Fruit fly (Drosophila melanogaster) whole organism, prepupa: ENCODE measurements around the gene CG5116.

Source experiments
- CG10631 ChIP-seq: fragments of 200-800 bp; sonication (Bioruptor generic); optimal IDR thresholded peaks from 2 replicates; lab custom pipeline; 2016; ENCODE audit warnings: missing biosample characterization, missing genetic modification characterization
- CG10669 ChIP-seq: fragments of 200-800 bp; sonication (Bioruptor generic); optimal IDR thresholded peaks from 3 replicates; lab custom pipeline; 2018; ENCODE audit warnings: missing biosample characterization, mild to moderate bottlenecking, missing genetic modification characterization, moderate library complexity
- CG11294 ChIP-seq: fragments of 200-800 bp; sonication (Bioruptor generic); IDR thresholded peaks from 2 replicates; pipeline ENCODE4 v1.3.6; 2022; ENCODE audit warnings: missing biosample characterization, missing genetic modification characterization
- CG11762 ChIP-seq: fragments of 200-800 bp; sonication (Bioruptor generic); optimal IDR thresholded peaks from 3 replicates; lab custom pipeline; 2016; ENCODE audit warnings: missing biosample characterization, missing genetic modification characterization; ENCODE audit not compliant: insufficient read depth
- CG15336 ChIP-seq: fragments of 200-800 bp; sonication (Bioruptor generic); IDR thresholded peaks from 2 replicates; pipeline ENCODE4 v1.3.6; 2022; ENCODE audit warnings: missing biosample characterization, missing genetic modification characterization
- CG1621 ChIP-seq: fragments of 200-800 bp; sonication (Bioruptor generic); optimal IDR thresholded peaks from 3 replicates; lab custom pipeline; 2018; ENCODE audit warnings: missing biosample characterization, mild to moderate bottlenecking, missing genetic modification characterization
- CG3032 ChIP-seq: fragments of 200-800 bp; optimal IDR thresholded peaks from 2 replicates; lab custom pipeline; 2019; ENCODE audit warnings: missing biosample characterization, mild to moderate bottlenecking, missing genetic modification characterization, moderate library complexity
- CG31627 ChIP-seq: fragments of 200-800 bp; sonication (Bioruptor generic); optimal IDR thresholded peaks from 3 replicates; lab custom pipeline; 2016; ENCODE audit warnings: missing biosample characterization, missing genetic modification characterization
- CG34406 ChIP-seq: fragments of 200-800 bp; sonication (Bioruptor generic); optimal IDR thresholded peaks from 3 replicates; lab custom pipeline; 2016; ENCODE audit warnings: missing biosample characterization, missing genetic modification characterization
- CG3919 ChIP-seq: fragments of 200-800 bp; sonication (Bioruptor generic); optimal IDR thresholded peaks from 3 replicates; lab custom pipeline; 2016; ENCODE audit warnings: missing biosample characterization, missing genetic modification characterization
- CG6276 ChIP-seq: fragments of 200-800 bp; sonication (Bioruptor generic); optimal IDR thresholded peaks from 2 replicates; lab custom pipeline; 2017; ENCODE audit warnings: missing biosample characterization, mild to moderate bottlenecking, missing genetic modification characterization
- CG8119 ChIP-seq: fragments of 200-800 bp; sonication (Bioruptor generic); IDR thresholded peaks from 3 replicates; pipeline ENCODE4 v1.3.6; 2022; ENCODE audit warnings: missing biosample characterization, missing genetic modification characterization
- CG8319 ChIP-seq: fragments of 200-800 bp; sonication (Bioruptor generic); optimal IDR thresholded peaks from 3 replicates; lab custom pipeline; 2016; ENCODE audit warnings: missing biosample characterization, missing genetic modification characterization
- CG8632 ChIP-seq: fragments of 200-800 bp; sonication (Bioruptor generic); optimal IDR thresholded peaks from 3 replicates; lab custom pipeline; 2016; ENCODE audit warnings: missing biosample characterization, missing genetic modification characterization
- CG9139 ChIP-seq: fragments of 200-800 bp; sonication (Bioruptor generic); optimal IDR thresholded peaks from 3 replicates; lab custom pipeline; 2017; ENCODE audit warnings: missing biosample characterization, mild to moderate bottlenecking, missing genetic modification characterization
- Eip75B ChIP-seq: fragments of 200-800 bp; sonication (Bioruptor generic); optimal IDR thresholded peaks from 3 replicates; lab custom pipeline; 2016; ENCODE audit warnings: missing biosample characterization, missing genetic modification characterization
- Eip93F ChIP-seq: fragments of 200-800 bp; sonication (Bioruptor generic); optimal IDR thresholded peaks from 2 replicates; lab custom pipeline; 2016; ENCODE audit warnings: missing biosample characterization, mild to moderate bottlenecking, missing genetic modification characterization
- Ets21C ChIP-seq: fragments of 200-800 bp; sonication (Bioruptor generic); optimal IDR thresholded peaks from 3 replicates; lab custom pipeline; 2016; ENCODE audit warnings: missing biosample characterization, missing genetic modification characterization
- Gug ChIP-seq: fragments of 200-800 bp; sonication (Bioruptor generic); IDR thresholded peaks from 2 replicates; pipeline ENCODE4 v1.3.6; 2022; ENCODE audit warnings: missing biosample characterization, missing genetic modification characterization
- Hr38 ChIP-seq: sonication (Bioruptor generic); optimal IDR thresholded peaks from 2 replicates; lab custom pipeline; 2016; ENCODE audit warnings: missing biosample characterization, missing genetic modification characterization
- Hr39 ChIP-seq: fragments of 200-800 bp; sonication (Bioruptor generic); optimal IDR thresholded peaks from 2 replicates; lab custom pipeline; 2016; ENCODE audit warnings: missing biosample characterization, missing genetic modification characterization
- Hr4 ChIP-seq: fragments of 200-800 bp; sonication (Bioruptor generic); optimal IDR thresholded peaks from 3 replicates; lab custom pipeline; 2016; ENCODE audit warnings: missing biosample characterization, missing genetic modification characterization
- Lpt ChIP-seq: fragments of 200-800 bp; sonication (Bioruptor generic); optimal IDR thresholded peaks from 3 replicates; lab custom pipeline; 2016; ENCODE audit warnings: missing biosample characterization, missing genetic modification characterization
- Met ChIP-seq: fragments of 200-800 bp; sonication (Bioruptor generic); optimal IDR thresholded peaks from 3 replicates; lab custom pipeline; 2016; ENCODE audit warnings: missing biosample characterization, missing genetic modification characterization
- OdsH ChIP-seq: fragments of 200-800 bp; sonication (Bioruptor generic); optimal IDR thresholded peaks from 3 replicates; lab custom pipeline; 2016; ENCODE audit warnings: missing biosample characterization, missing genetic modification characterization
- Sox102F ChIP-seq: fragments of 200-800 bp; sonication (Bioruptor generic); optimal IDR thresholded peaks from 2 replicates; lab custom pipeline; 2016; ENCODE audit warnings: missing biosample characterization, mild to moderate bottlenecking, missing genetic modification characterization
- Sox14 ChIP-seq: fragments of 200-800 bp; sonication (Bioruptor generic); optimal IDR thresholded peaks from 3 replicates; lab custom pipeline; 2016; ENCODE audit warnings: missing biosample characterization, missing genetic modification characterization
- Sox15 ChIP-seq: fragments of 200-800 bp; sonication (Bioruptor generic); optimal IDR thresholded peaks from 3 replicates; lab custom pipeline; 2016; ENCODE audit warnings: missing biosample characterization, missing genetic modification characterization
- achi ChIP-seq: fragments of 200-800 bp; sonication (Bioruptor generic); optimal IDR thresholded peaks from 3 replicates; lab custom pipeline; 2016; ENCODE audit warnings: missing biosample characterization, missing genetic modification characterization
- cyc ChIP-seq: fragments of 200-800 bp; sonication (Bioruptor generic); optimal IDR thresholded peaks from 3 replicates; lab custom pipeline; 2016; ENCODE audit warnings: missing biosample characterization, missing genetic modification characterization
- dac ChIP-seq: fragments of 200-800 bp; sonication (Bioruptor generic); optimal IDR thresholded peaks from 2 replicates; lab custom pipeline; 2017; ENCODE audit warnings: missing biosample characterization, mild to moderate bottlenecking, missing genetic modification characterization
- dsx ChIP-seq: fragments of 200-800 bp; optimal IDR thresholded peaks from 3 replicates; lab custom pipeline; 2019; ENCODE audit warnings: missing biosample characterization, mild to moderate bottlenecking, missing genetic modification characterization, moderate library complexity; ENCODE audit not compliant: poor library complexity, severe bottlenecking
- eg ChIP-seq: fragments of 200-800 bp; sonication (Bioruptor generic); IDR thresholded peaks from 3 replicates; pipeline ENCODE4 v1.3.6; 2022; ENCODE audit warnings: missing biosample characterization, missing genetic modification characterization
- esn ChIP-seq: fragments of 200-800 bp; sonication (Bioruptor generic); optimal IDR thresholded peaks from 2 replicates; lab custom pipeline; 2016; ENCODE audit warnings: missing biosample characterization, mild to moderate bottlenecking, missing genetic modification characterization, moderate library complexity
- fd85E ChIP-seq: fragments of 200-800 bp; sonication (Bioruptor generic); optimal IDR thresholded peaks from 3 replicates; lab custom pipeline; 2016; ENCODE audit warnings: missing biosample characterization, missing genetic modification characterization
- fkh ChIP-seq: fragments of 200-800 bp; sonication (Bioruptor generic); optimal IDR thresholded peaks from 3 replicates; lab custom pipeline; 2017; ENCODE audit warnings: missing biosample characterization, mild to moderate bottlenecking, missing genetic modification characterization, moderate library complexity
- net ChIP-seq: fragments of 200-800 bp; sonication (Bioruptor generic); optimal IDR thresholded peaks from 3 replicates; lab custom pipeline; 2016; ENCODE audit warnings: missing biosample characterization, missing genetic modification characterization
- pdm3 ChIP-seq: fragments of 200-800 bp; sonication (Bioruptor generic); optimal IDR thresholded peaks from 3 replicates; lab custom pipeline; 2016; ENCODE audit warnings: missing biosample characterization, missing genetic modification characterization
- salr ChIP-seq, 2 experiments: fragments of 200-800 bp; sonication (Bioruptor generic); optimal IDR thresholded peaks; 3 replicates each; lab custom pipeline; 2016 to 2018; ENCODE audit warnings: missing biosample characterization in 2 of 2, missing genetic modification characterization in 2 of 2, mild to moderate bottlenecking in 1 of 2
- spab ChIP-seq: fragments of 200-800 bp; sonication (Bioruptor generic); optimal IDR thresholded peaks from 2 replicates; lab custom pipeline; 2017; ENCODE audit warnings: missing biosample characterization, mild to moderate bottlenecking, missing genetic modification characterization, missing genetic modification reagents
- ss ChIP-seq, 2 experiments: fragments of 200-800 bp; sonication (Bioruptor generic); optimal IDR thresholded peaks; 2 replicates in 1 of 2; 3 replicates in 1 of 2; lab custom pipeline; 2017 to 2018; ENCODE audit warnings: mild to moderate bottlenecking in 2 of 2, missing biosample characterization in 2 of 2, missing genetic modification characterization in 2 of 2, moderate library complexity in 1 of 2
- svp ChIP-seq: fragments of 200-800 bp; sonication (Bioruptor generic); peaks from one replicate; lab custom pipeline; 2016; ENCODE audit warnings: missing biosample characterization, missing genetic modification characterization
- topi ChIP-seq: fragments of 200-800 bp; sonication (Bioruptor generic); optimal IDR thresholded peaks from 3 replicates; lab custom pipeline; 2016; ENCODE audit warnings: missing biosample characterization, missing genetic modification characterization
- vri ChIP-seq: fragments of 200-800 bp; sonication (Bioruptor generic); optimal IDR thresholded peaks from 3 replicates; lab custom pipeline; 2016; ENCODE audit warnings: missing biosample characterization, mild to moderate bottlenecking, missing genetic modification characterization

The CG5116 gene

DNA sequence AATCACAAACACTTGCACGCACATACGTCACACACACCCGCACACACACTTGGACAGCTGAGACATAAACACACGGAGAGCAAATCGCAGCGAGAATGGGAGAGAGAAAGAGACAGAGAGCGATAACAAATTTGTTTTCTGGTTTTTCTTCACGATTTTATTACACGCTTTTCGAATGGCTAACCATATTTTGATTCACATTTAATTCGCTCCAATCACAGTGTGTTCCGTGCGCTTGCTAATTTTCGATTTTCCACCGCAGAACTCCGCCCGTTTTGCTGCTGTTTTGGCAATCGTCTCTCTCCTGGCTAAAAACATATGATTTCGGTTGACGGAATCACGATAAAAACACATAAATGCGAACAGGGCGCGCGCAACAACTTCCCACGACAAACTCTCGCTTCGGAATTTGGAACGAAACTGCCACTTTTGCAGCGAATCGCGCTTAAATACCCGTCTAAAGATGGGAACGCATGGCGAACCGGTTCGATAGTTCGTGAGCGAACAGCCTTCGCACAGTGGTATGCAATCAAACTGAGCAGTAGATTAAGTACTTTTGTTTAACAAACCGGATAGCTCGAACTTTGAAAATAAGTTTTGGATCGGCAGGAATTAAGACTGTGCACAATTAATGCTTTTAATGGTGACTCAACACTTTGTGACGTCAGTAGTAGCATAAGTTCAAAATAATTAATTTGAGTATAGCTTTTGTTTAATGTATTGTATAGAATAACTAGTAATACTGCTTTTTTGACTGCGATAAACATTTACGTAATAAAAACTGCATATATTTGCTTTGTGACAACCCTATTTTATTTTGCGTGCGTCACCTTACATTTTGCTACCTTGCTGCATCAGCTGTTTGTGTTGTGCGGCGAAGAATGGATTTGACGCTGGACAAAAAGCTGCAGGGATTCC lies 10.0 kb upstream of the CG5116 start, which contains the start of the genes Fur1 and Vps33B (continued):
- TF ChIP-seq Eip93F (peak; percentile 91), CG3032 (peak; percentile 96), net (peak; percentile 97), Hr39 (GFP tag; lab: Kevin White, UChicago) (peak; percentile 99), OdsH (GFP tag; lab: Kevin White, UChicago) (peak; percentile 99), ss (GFP tag; optimal IDR thresholded peaks at IDR 0.05; lab: Kevin White, UChicago) (peak; percentile 89 to 94), fd85E (GFP tag; lab: Kevin White, UChicago) (peak; percentile 92), topi (peak; percentile 98), eg (GFP tag; lab: Robert Waterston, UW) (peak; percentile 95), CG1621 (peak; percentile 94)

DNA sequence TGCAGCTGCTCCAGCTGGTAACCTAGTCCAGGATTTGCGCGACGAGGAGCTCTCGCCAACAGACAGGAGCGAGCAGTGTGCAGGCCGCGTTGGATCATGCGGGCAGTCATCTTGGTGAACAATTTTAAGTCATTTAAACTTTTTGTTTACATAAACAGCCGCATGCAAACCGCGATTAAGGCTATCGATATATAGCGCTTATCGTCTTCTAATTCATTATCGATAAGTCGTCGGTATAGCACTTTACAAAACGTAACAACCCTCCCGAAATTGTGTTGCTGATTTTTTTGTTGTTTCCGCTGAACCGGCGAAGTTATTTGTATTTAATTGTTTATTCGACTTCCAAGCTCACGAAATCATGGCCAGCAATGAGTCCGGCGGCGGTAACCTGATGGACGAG lies 6.2 kb upstream of the CG5116 start, which contains the start of the genes CG4553 and MED28:
Gene CG4553, minus strand, starts transcription at position 172 of the 400 bp plus-strand sequence.
Gene MED28, plus strand, starts transcription at position 260 of the 400 bp plus-strand sequence.
- TF ChIP-seq spab (GFP tag; lab: Kevin White, UChicago) (no peak), fkh (GFP tag; lab: Kevin White, UChicago) (peak; percentile 95)

DNA sequence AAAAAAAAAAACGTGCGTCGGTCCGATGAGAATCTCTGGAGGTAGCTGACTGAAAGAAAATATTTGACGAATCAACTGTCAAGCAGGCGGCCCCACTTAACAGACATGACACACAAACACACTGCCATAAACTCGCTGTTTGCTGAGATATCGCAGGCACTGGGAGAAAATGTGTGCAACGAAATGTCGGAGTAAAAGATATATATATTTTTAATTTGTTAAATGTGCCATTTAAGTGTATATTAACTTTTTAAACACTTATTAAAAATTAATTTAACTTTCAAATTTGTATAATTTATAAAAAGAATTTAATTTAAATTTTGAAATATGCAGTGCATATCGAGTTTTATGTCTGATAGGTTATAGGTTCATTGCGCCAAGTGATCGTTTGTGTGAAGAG lies 6.2 kb downstream of the CG5116 start:
- no peak for TF ChIP-seq CG8632 (GFP tag; lab: Kevin White, UChicago)
- no peak for TF ChIP-seq CG1621
- TF ChIP-seq spab (GFP tag; lab: Kevin White, UChicago) = peak; percentile 39
- TF ChIP-seq cyc (GFP tag; lab: Kevin White, UChicago) = peak; percentile 12
- TF ChIP-seq OdsH (GFP tag; lab: Kevin White, UChicago) = no peak
- no peak for TF ChIP-seq CG31627
- TF ChIP-seq fkh (GFP tag; lab: Kevin White, UChicago) = peak; percentile 96
- no peak for TF ChIP-seq vri
- TF ChIP-seq eg (GFP tag; lab: Robert Waterston, UW) = peak; percentile 77
- TF ChIP-seq Gug = peak; percentile 27; the same call in 1 of the 2 replicates
- TF ChIP-seq Lpt (GFP tag; lab: Kevin White, UChicago) = peak; percentile 16
- TF ChIP-seq CG11294 (GFP tag; lab: Robert Waterston, UW) = 0 out of 2 replicates have a peak, but pooled peaks have one; percentile 26
- TF ChIP-seq fd85E (GFP tag; lab: Kevin White, UChicago) = no peak
- peak in 1 of 2 experiments; percentile 8 for TF ChIP-seq salr (GFP tag; optimal IDR thresholded peaks at IDR 0.05; lab: Kevin White, UChicago)
- TF ChIP-seq dsx (GFP tag; lab: Kevin White, UChicago) = peak; percentile 43
- TF ChIP-seq Ets21C (GFP tag; lab: Kevin White, UChicago) = no peak
- TF ChIP-seq svp (GFP tag; lab: Kevin White, UChicago) = peak; percentile 76
- TF ChIP-seq CG3032 = peak; percentile 56
- peak; percentile 22 for TF ChIP-seq CG8319
- no peak for TF ChIP-seq topi
- peak; percentile 57 for TF ChIP-seq CG10669 (GFP tag; lab: Kevin White, UChicago)
- peak; percentile 40 for TF ChIP-seq net
- peak; percentile 67 for TF ChIP-seq CG3919
- TF ChIP-seq CG9139 = peak; percentile 46
- no peak for TF ChIP-seq Hr4
- TF ChIP-seq Sox14 (GFP tag; lab: Kevin White, UChicago) = no peak
- TF ChIP-seq esn = peak; percentile 9
- no peak for TF ChIP-seq Sox102F
- TF ChIP-seq CG6276 (GFP tag; lab: Kevin White, UChicago) = peak; percentile 19
- peak; percentile 22 for TF ChIP-seq dac
- peak; percentile 30 for TF ChIP-seq CG11762
- TF ChIP-seq CG8119 (GFP tag; lab: Robert Waterston, UW) = peak; percentile 73
- peak; percentile 29 for TF ChIP-seq Eip75B (GFP tag; lab: Kevin White, UChicago)
- no peak for TF ChIP-seq Sox15 (GFP tag; lab: Kevin White, UChicago)
- TF ChIP-seq CG34406 (GFP tag; lab: Kevin White, UChicago) = peak; percentile 36
- TF ChIP-seq achi (GFP tag; lab: Kevin White, UChicago) = peak; percentile 72
- TF ChIP-seq pdm3 = no peak
- peak; percentile 60 for TF ChIP-seq CG10631 (GFP tag; lab: Kevin White, UChicago)
- no peak for TF ChIP-seq Hr39 (GFP tag; lab: Kevin White, UChicago)
- TF ChIP-seq Met = no peak
- peak; percentile 66 for TF ChIP-seq CG15336 (GFP tag; lab: Robert Waterston, UW)
- no peak for TF ChIP-seq Hr38 (GFP tag; lab: Kevin White, UChicago)
